Fruit fly (Drosophila melanogaster) Kc167 (cell line): ENCODE results near the gene Cyp28d1.

Source experiments
- Myc ChIP-seq: fragments of >200 bp; optimal IDR thresholded peaks from 2 replicates; lab custom pipeline; 2017; ENCODE audit warnings: missing external identifiers
- Sin3A ChIP-seq: fragments of >200 bp; optimal IDR thresholded peaks from 2 replicates; lab custom pipeline; 2018; ENCODE audit warnings: missing external identifiers
- h ChIP-seq: fragments of >200 bp; optimal IDR thresholded peaks from 3 replicates; lab custom pipeline; 2018; ENCODE audit warnings: missing external identifiers
- insv ChIP-seq: fragments of >200 bp; optimal IDR thresholded peaks from 3 replicates; lab custom pipeline; 2018; ENCODE audit warnings: missing external identifiers
- psq ChIP-seq: fragments of >200 bp; optimal IDR thresholded peaks from 2 replicates; lab custom pipeline; 2017; ENCODE audit warnings: missing external identifiers
- ttk ChIP-seq: sonication (Bioruptor generic); optimal IDR thresholded peaks from 2 replicates; lab custom pipeline; 2017; ENCODE audit warnings: missing external identifiers

Gene Cyp28d1

dm6 chr2L:5210145-5210504, at the start of gene Cyp28d1:
TSS of gene Cyp28d1 (plus strand) at chr2L:5210460.
- TF ChIP-seq psq (lab: Kevin White, UChicago) (no peak), Myc (lab: Kevin White, UChicago) (no peak), insv (no peak), Sin3A (lab: Kevin White, UChicago) (no peak), ttk (lab: Kevin White, UChicago) (no peak)

- TF ChIP-seq Myc (lab: Kevin White, UChicago), result no peak
- TF ChIP-seq Sin3A (lab: Kevin White, UChicago), result no peak
- no peak for TF ChIP-seq insv
- TF ChIP-seq h (lab: Kevin White, UChicago), result no peak
- TF ChIP-seq psq (lab: Kevin White, UChicago), result no peak
- TF ChIP-seq ttk (lab: Kevin White, UChicago), result no peak
Observed at dm6 chr2L:5186543-5186942, 23.7 kb upstream of the Cyp28d1 start.

- TF ChIP-seq h (lab: Kevin White, UChicago) (no peak), Myc (lab: Kevin White, UChicago) (no peak), psq (lab: Kevin White, UChicago) (no peak), ttk (lab: Kevin White, UChicago) (no peak), Sin3A (lab: Kevin White, UChicago) (no peak), insv (no peak)
Observed at dm6 chr2L:5195639-5196038, 14.6 kb upstream of the Cyp28d1 start.

dm6 chr2L:5196684-5197083, 13.6 kb upstream of the Cyp28d1 start:
- TF ChIP-seq ttk (lab: Kevin White, UChicago) (no peak), psq (lab: Kevin White, UChicago) (no peak), h (lab: Kevin White, UChicago) (no peak), insv (no peak), Sin3A (lab: Kevin White, UChicago) (no peak), Myc (lab: Kevin White, UChicago) (no peak)

- TF ChIP-seq Sin3A (lab: Kevin White, UChicago) (no peak), psq (lab: Kevin White, UChicago) (no peak)
Observed at dm6 chr2L:5197200-5197599, 13.1 kb upstream of the Cyp28d1 start.

- TF ChIP-seq psq (lab: Kevin White, UChicago) (no peak), ttk (lab: Kevin White, UChicago) (no peak), Myc (lab: Kevin White, UChicago) (no peak), h (lab: Kevin White, UChicago) (no peak), insv (no peak), Sin3A (lab: Kevin White, UChicago) (no peak)
Observed at dm6 chr2L:5206964-5207585, 3.2 kb upstream of the Cyp28d1 start, which contains the start of gene Cyp28d2. TSS of gene Cyp28d2 (plus strand) at chr2L:5207267.

dm6 chr2L:5208581-5208980, 1.7 kb upstream of the Cyp28d1 start:
- TF ChIP-seq h (lab: Kevin White, UChicago) (no peak), Sin3A (lab: Kevin White, UChicago) (no peak), insv (no peak), psq (lab: Kevin White, UChicago) (no peak), ttk (lab: Kevin White, UChicago) (no peak), Myc (lab: Kevin White, UChicago) (no peak)

dm6 chr2L:5209244-5210144, 766 bp upstream of the Cyp28d1 start:
- TF ChIP-seq insv, result no peak
- TF ChIP-seq Sin3A (lab: Kevin White, UChicago), result no peak
- no peak for TF ChIP-seq psq (lab: Kevin White, UChicago)
- no peak for TF ChIP-seq Myc (lab: Kevin White, UChicago)
- TF ChIP-seq ttk (lab: Kevin White, UChicago), result no peak

dm6 chr2L:5210946-5211345, 686 bp downstream of the Cyp28d1 start:
- TF ChIP-seq psq (lab: Kevin White, UChicago), result no peak
- TF ChIP-seq Myc (lab: Kevin White, UChicago), result no peak
- no peak for TF ChIP-seq ttk (lab: Kevin White, UChicago)
- TF ChIP-seq Sin3A (lab: Kevin White, UChicago), result no peak
- TF ChIP-seq h (lab: Kevin White, UChicago), result no peak
- no peak for TF ChIP-seq insv

dm6 chr2L:5214981-5215380, 4.7 kb downstream of the Cyp28d1 start, which contains the start of gene CG7742:
TSS of gene CG7742 (minus strand) at chr2L:5215081.
- TF ChIP-seq Sin3A (lab: Kevin White, UChicago) (no peak), Myc (lab: Kevin White, UChicago) (no peak), h (lab: Kevin White, UChicago) (no peak), insv (no peak), psq (lab: Kevin White, UChicago) (no peak), ttk (lab: Kevin White, UChicago) (no peak)

- TF ChIP-seq psq (lab: Kevin White, UChicago) (no peak), Myc (lab: Kevin White, UChicago) (no peak), insv (no peak), h (lab: Kevin White, UChicago) (no peak), Sin3A (lab: Kevin White, UChicago) (no peak), ttk (lab: Kevin White, UChicago) (no peak)
Observed at dm6 chr2L:5216442-5216841, 6.2 kb downstream of the Cyp28d1 start, which contains the start of the genes CG14034 and TpnC25D. TSS of gene CG14034 (minus strand) at chr2L:5216542. TSS of gene TpnC25D (plus strand) at chr2L:5216701.
